Fruit fly (Drosophila melanogaster): Measurements from ENCODE around the gene CG12446.
A peak's percentile ranks its signal among the peaks of the same experiment; 100 is the strongest.
"Not testable (repeated sequence)": the region's sequence is repeated elsewhere in the genome, so short reads cannot be mapped to it uniquely, and the experiment has no call there.

The CG12446 gene

DNA sequence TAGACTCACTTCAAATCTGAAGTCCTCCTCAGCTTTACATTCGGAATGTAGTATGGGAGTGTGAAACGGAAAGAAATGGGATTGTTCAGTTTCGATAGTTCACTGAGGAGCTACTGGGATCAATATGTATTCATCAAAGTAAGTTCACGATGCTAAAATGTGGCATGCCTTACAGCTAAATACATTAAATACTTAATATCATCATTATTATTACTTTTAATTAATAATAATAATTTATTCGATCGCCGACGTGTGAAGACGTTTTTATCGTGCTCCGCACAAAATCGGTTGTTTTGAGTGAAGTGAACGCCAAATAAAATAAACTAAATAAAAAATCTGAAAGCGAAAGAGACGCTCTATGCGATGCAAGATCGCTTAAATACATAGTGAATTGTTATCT lies at the start of gene CG12446:
TSS of gene CG12446 (minus strand) at position 101 of the 400 bp plus-strand sequence.
- not testable (repeated sequence) for TF ChIP-seq CG17801 (GFP tag; optimal IDR thresholded peaks at IDR 0.05; ENCODE audit: partially characterized antibody)

DNA sequence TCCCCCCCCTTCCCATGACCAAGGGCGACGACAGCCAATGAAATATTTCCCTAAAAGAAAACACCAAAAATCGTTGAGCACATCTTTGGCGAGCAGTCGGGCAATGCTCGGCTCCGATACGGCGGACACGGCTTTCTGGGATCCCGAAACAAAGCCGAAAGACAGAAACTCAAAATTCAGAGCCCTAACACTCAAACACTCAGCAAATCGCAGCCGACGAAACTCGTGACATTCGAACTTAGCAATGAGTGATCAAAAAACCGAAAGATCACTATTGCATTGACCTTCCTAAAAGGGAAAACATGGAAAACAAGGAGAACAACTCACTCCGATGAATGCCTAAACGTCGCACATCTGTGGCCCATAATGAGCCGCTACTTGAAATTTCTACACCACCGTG lies 47.6 kb upstream of the CG12446 start:
- no peak for TF ChIP-seq CG17801 (GFP tag; optimal IDR thresholded peaks at IDR 0.05; ENCODE audit: partially characterized antibody)

DNA sequence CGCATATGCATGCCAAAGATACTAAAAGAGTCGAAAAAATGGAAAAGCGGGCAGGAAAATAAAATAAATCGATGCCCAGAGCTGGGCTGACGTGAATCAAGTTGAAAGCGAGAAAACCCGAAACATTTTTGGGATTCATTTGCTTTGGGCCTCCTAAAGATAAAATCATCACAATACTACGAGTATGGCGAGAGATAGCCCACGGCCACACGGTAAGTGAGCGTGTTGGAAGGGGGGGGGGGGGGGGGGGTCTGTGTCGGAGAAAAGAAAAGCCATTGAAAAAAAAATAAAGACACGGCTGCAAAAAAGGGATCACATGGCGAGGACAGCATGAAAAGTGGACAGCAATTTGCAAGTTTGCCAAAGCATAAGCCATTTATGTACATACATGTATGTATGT lies 46.3 kb upstream of the CG12446 start:
- no peak for TF ChIP-seq CG17801 (GFP tag; optimal IDR thresholded peaks at IDR 0.05; ENCODE audit: partially characterized antibody)

DNA sequence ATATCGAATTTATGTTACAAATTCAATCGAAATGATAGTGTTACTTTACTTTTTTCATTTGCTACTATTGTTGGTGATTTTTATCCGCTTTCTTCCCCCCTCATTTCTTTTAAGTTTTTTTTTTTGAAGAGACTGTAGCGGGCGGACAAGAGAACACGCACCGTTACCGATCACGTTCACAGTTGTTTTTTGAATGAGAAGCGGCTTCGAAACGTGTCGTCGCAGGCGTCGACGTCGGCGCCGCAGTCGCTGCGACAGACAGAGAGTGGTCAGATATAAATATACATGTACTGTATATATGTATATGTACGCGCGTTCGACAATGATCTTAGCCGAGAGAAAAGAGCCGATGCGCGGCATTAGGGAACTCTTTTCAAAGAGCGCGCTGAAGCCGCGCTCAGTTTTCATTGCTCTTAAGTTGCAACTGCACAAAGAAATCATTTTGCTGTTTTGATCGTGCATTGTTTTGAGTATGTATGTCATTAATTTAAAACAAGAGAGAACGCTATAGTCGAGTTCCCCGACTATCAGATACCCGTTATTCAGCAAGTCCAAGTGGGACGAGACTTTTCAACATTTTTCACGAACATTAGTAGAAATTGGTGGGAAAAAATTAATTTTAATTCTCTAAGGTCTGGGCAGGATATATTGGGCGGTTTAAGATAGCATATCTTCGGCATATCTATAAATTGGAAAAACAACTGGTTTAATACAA lies 43.4 kb upstream of the CG12446 start, which contains the start of gene fog:
TSS of gene fog (minus strand) at position 201 of the 715 bp plus-strand sequence.
- peak; percentile 24 for TF ChIP-seq CG17801 (GFP tag; optimal IDR thresholded peaks at IDR 0.05; ENCODE audit: partially characterized antibody)

DNA sequence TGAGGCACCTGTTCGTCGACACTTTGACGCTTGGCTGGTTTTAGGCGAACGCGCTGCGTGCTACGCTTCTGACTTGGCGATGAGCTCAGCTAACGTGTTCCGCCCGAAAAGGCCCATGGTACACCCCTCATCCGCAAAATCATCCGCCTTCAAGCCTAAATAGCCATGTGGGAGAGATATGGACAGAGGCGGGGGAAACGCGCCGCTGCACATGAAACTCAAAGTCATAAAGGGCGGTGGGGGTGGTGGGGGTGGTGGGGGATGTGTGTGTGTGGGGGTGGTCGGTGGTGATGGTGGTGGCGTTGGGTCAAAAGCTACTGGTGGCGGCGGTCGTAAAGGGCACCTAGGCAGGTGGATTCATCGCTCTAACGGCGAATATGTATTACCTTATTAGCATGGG lies 39.6 kb upstream of the CG12446 start:
- TF ChIP-seq CG17801 (GFP tag; optimal IDR thresholded peaks at IDR 0.05; ENCODE audit: partially characterized antibody) = no peak

DNA sequence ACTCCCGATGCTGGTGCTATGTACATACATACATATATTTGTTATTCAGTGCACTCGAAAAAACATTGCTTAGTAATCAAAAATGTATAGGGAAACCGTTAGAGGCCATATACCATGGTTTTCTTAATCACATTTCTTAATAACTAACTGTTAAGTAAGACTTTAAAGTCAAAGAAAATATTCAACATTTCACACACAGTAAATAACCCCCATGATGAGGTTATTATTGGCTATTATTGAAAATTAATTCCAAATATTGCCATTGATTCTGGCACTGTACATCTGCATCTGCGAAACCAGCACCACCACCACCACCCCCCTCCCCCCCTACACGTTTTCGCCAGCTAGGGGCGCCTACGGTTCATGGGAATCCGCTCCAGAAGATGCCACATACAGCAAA lies 35.5 kb upstream of the CG12446 start:
- no peak for TF ChIP-seq CG17801 (GFP tag; optimal IDR thresholded peaks at IDR 0.05; ENCODE audit: partially characterized antibody)

DNA sequence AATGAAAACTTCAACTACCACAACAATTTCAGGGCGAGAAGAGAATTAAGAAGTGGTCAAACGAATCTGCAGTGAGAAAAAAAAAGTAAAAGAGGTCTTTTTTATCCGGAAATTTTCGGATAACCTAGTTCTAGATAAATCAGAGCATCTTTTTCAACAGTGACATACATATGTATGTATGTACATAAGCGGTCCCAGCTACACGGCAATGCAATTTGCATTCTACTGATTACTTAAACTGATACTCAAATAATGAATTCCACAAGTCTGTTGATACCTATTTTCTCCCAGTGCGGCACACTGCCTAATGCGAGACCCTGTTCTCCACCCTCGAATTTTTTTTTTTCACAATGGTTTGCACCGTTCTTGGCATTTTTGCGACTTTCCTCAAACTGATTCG lies 34.7 kb upstream of the CG12446 start:
- TF ChIP-seq CG17801 (GFP tag; optimal IDR thresholded peaks at IDR 0.05; ENCODE audit: partially characterized antibody) = no peak

DNA sequence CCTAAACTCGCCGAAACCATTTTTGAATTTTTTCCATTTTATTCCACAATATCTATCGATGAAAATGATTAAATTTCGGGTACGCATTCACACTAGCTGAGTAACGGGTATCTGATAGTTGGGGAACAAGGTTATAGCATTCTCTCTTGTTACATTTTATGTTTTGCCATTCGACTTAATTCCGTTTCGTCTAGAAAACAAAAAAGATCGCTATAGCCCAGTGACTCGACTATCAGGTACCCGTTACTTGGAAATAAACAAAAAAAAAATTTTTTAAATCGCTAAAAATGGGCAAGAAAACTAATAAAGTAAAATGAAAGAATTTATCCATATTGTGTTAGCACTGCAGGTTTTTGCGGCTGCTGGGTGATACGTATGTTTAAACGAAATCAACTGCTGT lies 26.7 kb upstream of the CG12446 start:
- TF ChIP-seq CG17801 (GFP tag; optimal IDR thresholded peaks at IDR 0.05; ENCODE audit: partially characterized antibody) = no peak

DNA sequence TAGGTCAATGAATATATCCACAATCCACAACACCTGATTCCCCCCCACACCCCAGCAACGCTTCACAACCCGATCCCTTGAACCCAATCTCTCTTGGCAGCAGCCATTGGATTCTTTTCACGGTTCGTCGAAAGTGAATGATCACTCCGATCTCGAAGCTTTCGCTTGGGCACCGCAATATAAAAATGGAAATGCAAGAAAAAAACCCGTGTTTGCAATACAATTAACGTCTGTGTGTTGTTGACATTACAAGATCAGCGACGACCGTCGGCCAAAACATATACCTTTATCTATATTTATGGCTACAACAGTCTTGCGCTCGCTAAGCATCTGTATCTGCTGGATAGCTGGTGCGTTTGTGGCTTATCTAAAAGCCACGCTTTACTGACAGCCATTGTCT lies 25.6 kb upstream of the CG12446 start:
- no peak for TF ChIP-seq CG17801 (GFP tag; optimal IDR thresholded peaks at IDR 0.05; ENCODE audit: partially characterized antibody)

DNA sequence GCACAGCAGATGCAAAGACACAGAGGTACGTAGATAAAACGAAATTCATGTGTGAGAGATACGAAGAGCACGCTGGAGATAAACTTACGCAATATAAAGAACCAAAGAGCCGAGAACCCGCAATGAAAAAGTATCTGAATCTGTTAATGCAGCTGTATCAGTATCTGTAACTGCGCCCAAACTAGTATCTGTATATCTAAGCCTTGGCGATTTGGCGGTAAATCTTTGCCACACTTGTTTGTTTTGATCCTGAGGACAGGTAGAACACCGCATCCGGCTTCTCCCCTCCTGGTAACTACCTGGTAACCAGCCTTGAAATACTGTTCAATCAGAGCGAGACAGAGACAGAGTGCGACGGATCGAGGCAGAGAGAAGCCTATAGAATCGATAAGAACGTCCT lies 24.7 kb upstream of the CG12446 start:
- TF ChIP-seq CG17801 (GFP tag; optimal IDR thresholded peaks at IDR 0.05; ENCODE audit: partially characterized antibody) = no peak

DNA sequence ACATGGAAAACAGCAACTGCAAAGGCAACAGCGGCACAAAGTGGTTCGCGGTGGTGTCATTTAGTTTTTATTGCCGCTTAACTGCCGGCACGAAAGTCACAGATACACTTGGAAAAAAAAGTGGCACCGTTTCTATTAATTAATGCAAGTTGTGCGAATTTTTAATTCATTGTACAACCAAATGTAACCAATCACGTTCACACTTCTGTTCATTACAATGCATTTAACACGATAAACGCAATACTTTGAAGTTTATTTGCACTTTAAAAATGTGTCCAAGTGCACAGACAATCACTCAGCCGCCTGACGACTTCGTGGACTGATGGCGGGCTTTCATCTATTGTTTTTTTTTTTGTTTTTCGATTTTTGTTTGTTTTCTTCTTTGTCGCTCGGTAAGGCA lies 21.8 kb upstream of the CG12446 start:
- TF ChIP-seq CG17801 (GFP tag; optimal IDR thresholded peaks at IDR 0.05; ENCODE audit: partially characterized antibody) = no peak

DNA sequence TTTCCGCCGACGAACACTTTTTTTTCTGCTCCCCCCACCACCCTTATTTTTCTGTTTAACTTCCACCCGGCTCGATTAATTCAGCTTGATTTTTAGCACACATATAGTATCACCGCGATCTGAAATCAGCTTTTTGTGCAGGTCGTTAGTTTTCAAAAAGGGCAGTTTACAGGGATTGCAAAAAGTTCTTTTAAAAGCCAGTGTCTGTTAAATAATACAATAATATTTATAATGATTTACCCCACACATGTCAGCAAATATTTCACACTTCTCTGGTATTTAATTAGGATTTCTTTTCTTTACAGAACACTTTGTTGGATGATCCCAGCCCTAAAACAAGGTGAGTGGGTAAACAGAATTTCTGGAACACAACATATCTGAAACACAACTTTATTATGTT lies 20.4 kb upstream of the CG12446 start, which contains the start of gene CG42346:
TSS of gene CG42346 (plus strand) at position 301 of the 400 bp plus-strand sequence.
- TF ChIP-seq CG17801 (GFP tag; optimal IDR thresholded peaks at IDR 0.05; ENCODE audit: partially characterized antibody) = no peak

DNA sequence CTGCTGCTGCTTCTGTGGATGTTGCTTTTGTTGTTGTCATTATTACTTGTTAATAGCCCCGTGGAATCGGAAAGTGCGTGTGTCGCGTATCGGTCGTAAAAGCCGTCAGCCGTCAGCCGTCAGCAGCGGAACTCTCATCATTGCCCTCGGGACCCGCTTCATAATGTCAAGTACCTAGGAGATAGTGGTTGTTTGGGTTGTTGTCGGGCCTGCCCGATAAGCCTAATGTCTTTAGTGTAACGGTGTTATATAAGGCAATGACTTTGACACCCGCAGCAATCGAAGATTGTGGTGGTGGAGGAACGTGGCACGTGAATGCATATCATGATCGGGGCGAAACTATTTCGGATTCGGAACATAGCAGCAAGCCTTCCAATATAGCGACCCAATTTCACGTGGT lies 18.8 kb upstream of the CG12446 start:
- no peak for TF ChIP-seq CG17801 (GFP tag; optimal IDR thresholded peaks at IDR 0.05; ENCODE audit: partially characterized antibody)

DNA sequence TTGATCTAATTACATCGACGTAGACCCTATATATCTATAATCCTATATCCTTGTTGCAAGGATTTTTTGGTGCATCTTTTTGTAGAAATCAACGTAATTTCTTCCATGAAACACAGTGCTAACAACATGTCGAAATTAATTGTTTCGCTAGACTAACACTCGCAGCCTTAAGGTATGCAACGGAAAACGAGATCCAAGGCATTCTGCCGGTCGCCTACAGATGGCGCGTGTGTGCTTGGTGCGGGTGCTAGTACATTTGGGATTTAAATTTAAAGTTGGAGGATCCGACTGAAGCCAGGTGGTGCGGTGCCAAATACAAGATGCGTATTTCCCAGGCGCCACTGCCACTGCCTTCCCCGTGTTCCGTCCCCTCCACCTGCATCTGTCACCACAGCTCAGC lies 12.9 kb upstream of the CG12446 start:
- TF ChIP-seq CG17801 (GFP tag; optimal IDR thresholded peaks at IDR 0.05; ENCODE audit: partially characterized antibody) = no peak

DNA sequence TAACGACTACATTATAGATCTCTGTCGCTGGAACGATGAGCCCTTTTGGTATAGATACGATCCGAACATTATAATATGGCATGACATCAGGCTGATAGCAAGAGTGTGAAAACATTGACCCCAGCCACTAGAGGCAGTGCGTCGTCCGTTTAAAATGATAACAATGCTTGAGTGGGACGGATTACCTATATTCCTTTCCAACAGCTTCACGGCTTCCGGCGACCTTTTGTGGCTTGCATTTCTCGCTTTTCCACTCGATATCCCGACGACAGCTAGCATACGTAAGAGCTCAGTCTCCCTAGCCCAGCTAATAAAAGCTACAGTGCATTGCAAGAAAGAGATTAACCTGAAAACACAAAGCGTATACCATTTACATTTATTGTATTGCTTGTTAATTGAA lies 15.7 kb downstream of the CG12446 start:
- TF ChIP-seq CG17801 (GFP tag; optimal IDR thresholded peaks at IDR 0.05; ENCODE audit: partially characterized antibody) = no peak

All from ovary, adult (tissue).